Worm (Caenorhabditis elegans) whole organism, L3 larva: Measurements from ENCODE around the gene sbt-1.

Experiments
- fkh-10 ChIP-seq: sonication (generic microtip); optimal IDR thresholded peaks from 2 replicates; lab custom pipeline; 2017; ENCODE audit warnings: missing biosample characterization, missing genetic modification reagents, missing genetic modification characterization
- nhr-23 ChIP-seq: fragments of 150-350 bp; optimal IDR thresholded peaks from 2 replicates; lab custom pipeline; 2014; ENCODE audit warnings: missing biosample characterization, missing genetic modification reagents, missing genetic modification characterization
- nhr-237 ChIP-seq: fragments of 150-350 bp; optimal IDR thresholded peaks from 2 replicates; lab custom pipeline; 2014; ENCODE audit warnings: missing biosample characterization, missing genetic modification characterization
- nhr-25 ChIP-seq: sonication (generic microtip); optimal IDR thresholded peaks from 2 replicates; lab custom pipeline; 2017; ENCODE audit warnings: missing biosample characterization, missing genetic modification characterization
- nhr-77 ChIP-seq: fragments of 150-350 bp; optimal IDR thresholded peaks from 2 replicates; lab custom pipeline; 2014; ENCODE audit warnings: missing biosample characterization, missing genetic modification characterization
- snpc-4 ChIP-seq: fragments of 150-350 bp; optimal IDR thresholded peaks from 2 replicates; lab custom pipeline; 2014; ENCODE audit warnings: missing biosample characterization, missing genetic modification characterization
- unc-62 ChIP-seq: fragments of 150-350 bp; sonication (generic microtip); optimal IDR thresholded peaks from 4 replicates; lab custom pipeline; 2014; ENCODE audit warnings: missing biosample characterization, missing genetic modification reagents, missing genetic modification characterization

DNA sequence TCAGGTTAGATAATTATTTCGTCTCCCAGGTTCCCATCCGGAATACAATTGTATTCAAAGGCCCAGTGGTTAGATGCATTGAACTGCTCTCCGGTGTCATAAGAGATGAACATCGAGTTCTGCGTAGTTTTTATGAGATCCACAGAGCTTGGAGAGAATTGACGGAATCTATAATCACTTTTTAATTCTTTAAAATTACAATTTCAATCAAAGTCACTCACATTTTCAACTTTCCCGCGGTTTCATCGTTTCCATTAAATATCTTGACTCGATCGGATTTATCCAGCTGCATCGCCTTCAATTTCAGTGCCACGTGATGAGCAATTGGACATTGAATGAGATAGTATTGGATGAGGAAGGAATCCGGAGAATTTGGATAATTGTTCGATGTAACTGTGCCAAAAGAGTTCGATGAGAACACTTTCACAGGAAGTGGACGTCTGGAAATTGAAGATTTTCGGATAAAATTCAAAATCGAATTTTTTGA is 19.1 kb upstream of the sbt-1 start:
- no peak for TF ChIP-seq unc-62
- no peak for TF ChIP-seq snpc-4 (tag; lab: Kevin White, UChicago)
- no peak for TF ChIP-seq fkh-10 (GFP tag; lab: Kevin White, UChicago)
- TF ChIP-seq nhr-25: no peak
- no peak for TF ChIP-seq nhr-77 (tag; lab: Kevin White, UChicago)
- TF ChIP-seq nhr-23 (tag; lab: Kevin White, UChicago): no peak
- TF ChIP-seq nhr-237 (tag; lab: Kevin White, UChicago): no peak
